Fruit fly (Drosophila melanogaster) whole organism, embryonic: Measurements from ENCODE around the gene Tomosyn.

Experiments
- Awh ChIP-seq: fragments of 200-800 bp; sonication (Bioruptor generic); IDR thresholded peaks from 2 replicates; pipeline ENCODE4, ENCODE4 v1.3.6; 2022; ENCODE audit warnings: missing biosample characterization, missing genetic modification characterization
- CG10209 ChIP-seq: fragments of 200-800 bp; sonication (Bioruptor generic); optimal IDR thresholded peaks from 3 replicates; lab custom pipeline; 2017; ENCODE audit warnings: missing biosample characterization, mild to moderate bottlenecking, missing genetic modification characterization, missing genetic modification reagents
- CG12942 ChIP-seq: fragments of 200-800 bp; sonication (Bioruptor generic); optimal IDR thresholded peaks from 3 replicates; lab custom pipeline; 2016; ENCODE audit warnings: missing biosample characterization, missing genetic modification characterization
- CG14050 ChIP-seq: fragments of 200-800 bp; sonication (Bioruptor generic); IDR thresholded peaks from 3 replicates; pipeline ENCODE4 v1.3.6; 2022; ENCODE audit warnings: missing biosample characterization, missing genetic modification characterization
- CG14710 ChIP-seq: fragments of 200-800 bp; sonication (Bioruptor generic); optimal IDR thresholded peaks from 3 replicates; lab custom pipeline; 2019; ENCODE audit warnings: missing biosample characterization, mild to moderate bottlenecking, missing genetic modification characterization, moderate library complexity
- CG15011 ChIP-seq: fragments of 200-800 bp; sonication (Bioruptor generic); optimal IDR thresholded peaks from 3 replicates; lab custom pipeline; 2018; ENCODE audit warnings: missing biosample characterization, mild to moderate bottlenecking, missing genetic modification characterization
- CG15073 ChIP-seq: fragments of 200-800 bp; sonication (Bioruptor generic); optimal IDR thresholded peaks from 2 replicates; lab custom pipeline; 2016; ENCODE audit warnings: missing biosample characterization, missing genetic modification characterization
- CG16779 ChIP-seq: fragments of 200-800 bp; sonication (Bioruptor generic); IDR thresholded peaks from 2 replicates; pipeline ENCODE4 v1.3.6; 2022; ENCODE audit warnings: missing biosample characterization, missing genetic modification characterization
- CG16813 ChIP-seq: fragments of 200-800 bp; sonication (Bioruptor generic); IDR thresholded peaks from 3 replicates; pipeline ENCODE4 v1.3.6; 2022; ENCODE audit warnings: missing biosample characterization, missing genetic modification characterization; ENCODE audit not compliant: partially characterized antibody
- CG17612 ChIP-seq: fragments of 200-800 bp; sonication (Bioruptor generic); IDR thresholded peaks from 2 replicates; pipeline ENCODE4 v1.3.6; 2022; ENCODE audit warnings: missing biosample characterization, missing genetic modification characterization
- CG2202 ChIP-seq: fragments of 200-800 bp; sonication (Bioruptor generic); optimal IDR thresholded peaks from 2 replicates; lab custom pipeline; 2018; ENCODE audit warnings: missing biosample characterization, mild to moderate bottlenecking, missing genetic modification characterization
- CG33557 ChIP-seq: fragments of 200-800 bp; sonication (Bioruptor generic); optimal IDR thresholded peaks from 2 replicates; lab custom pipeline; 2019; ENCODE audit warnings: missing biosample characterization, mild to moderate bottlenecking, missing genetic modification characterization, moderate library complexity
- CG3407 ChIP-seq: fragments of 200-800 bp; sonication (Bioruptor generic); optimal IDR thresholded peaks from 2 replicates; lab custom pipeline; 2018; ENCODE audit warnings: missing biosample characterization, mild to moderate bottlenecking, missing genetic modification characterization
- CG5953 ChIP-seq: fragments of 200-800 bp; sonication (Bioruptor generic); IDR thresholded peaks from 2 replicates; pipeline ENCODE4 v1.3.6; 2022; ENCODE audit warnings: missing biosample characterization, missing genetic modification characterization
- CG8359 ChIP-seq: fragments of 200-800 bp; sonication (Bioruptor generic); optimal IDR thresholded peaks from 2 replicates; lab custom pipeline; 2017; ENCODE audit warnings: missing biosample characterization, mild to moderate bottlenecking, missing genetic modification characterization, borderline replicate concordance
- CG9817 ChIP-seq: fragments of 200-800 bp; sonication (Bioruptor generic); optimal IDR thresholded peaks from 2 replicates; lab custom pipeline; 2018; ENCODE audit warnings: missing biosample characterization, mild to moderate bottlenecking, missing genetic modification characterization, moderate library complexity
- Deaf1 ChIP-seq: fragments of 200-800 bp; optimal IDR thresholded peaks from 3 replicates; lab custom pipeline; 2019; ENCODE audit warnings: missing biosample characterization, mild to moderate bottlenecking, missing genetic modification characterization, moderate library complexity
- Drgx ChIP-seq: fragments of 200-800 bp; sonication (Bioruptor generic); IDR thresholded peaks from 2 replicates; pipeline ENCODE4 v1.3.6; 2022; ENCODE audit warnings: missing biosample characterization, missing genetic modification characterization
- Fer3 ChIP-seq: fragments of 200-800 bp; sonication (Bioruptor generic); optimal IDR thresholded peaks from 2 replicates; lab custom pipeline; 2018; ENCODE audit warnings: missing biosample characterization, mild to moderate bottlenecking, missing genetic modification characterization, moderate library complexity
- HLH3B ChIP-seq: fragments of 200-800 bp; sonication (Bioruptor generic); IDR thresholded peaks from 2 replicates; pipeline ENCODE4 v1.3.6; 2022; ENCODE audit warnings: missing biosample characterization, missing genetic modification characterization
- HmgD ChIP-seq: fragments of 200-800 bp; sonication (Bioruptor generic); optimal IDR thresholded peaks from 3 replicates; lab custom pipeline; 2016; ENCODE audit warnings: missing biosample characterization, missing genetic modification characterization
- HmgZ ChIP-seq: fragments of 200-800 bp; sonication (Bioruptor generic); optimal IDR thresholded peaks from 2 replicates; lab custom pipeline; 2018; ENCODE audit warnings: missing biosample characterization, mild to moderate bottlenecking, missing genetic modification characterization
- MTF-1 ChIP-seq: fragments of 200-800 bp; sonication (Bioruptor generic); optimal IDR thresholded peaks from 2 replicates; lab custom pipeline; 2018; ENCODE audit warnings: missing biosample characterization, mild to moderate bottlenecking, missing genetic modification characterization, borderline replicate concordance
- Meics ChIP-seq: fragments of 200-800 bp; sonication (Bioruptor generic); optimal IDR thresholded peaks from 2 replicates; lab custom pipeline; 2017; ENCODE audit warnings: missing biosample characterization, mild to moderate bottlenecking, missing genetic modification characterization
- Opbp ChIP-seq: fragments of 200-800 bp; sonication (Bioruptor generic); IDR thresholded peaks from 3 replicates; pipeline ENCODE4 v1.3.6; 2022; ENCODE audit warnings: missing biosample characterization, missing genetic modification characterization; ENCODE audit not compliant: partially characterized antibody
- Sox102F ChIP-seq: fragments of 200-800 bp; sonication (Bioruptor generic); optimal IDR thresholded peaks from 2 replicates; lab custom pipeline; 2018; ENCODE audit warnings: missing biosample characterization, mild to moderate bottlenecking, missing genetic modification characterization, moderate library complexity
- Sry-β ChIP-seq: fragments of 200-800 bp; sonication (Bioruptor generic); optimal IDR thresholded peaks from 2 replicates; lab custom pipeline; 2018; ENCODE audit warnings: missing biosample characterization, mild to moderate bottlenecking, missing genetic modification characterization, moderate library complexity
- Ssrp ChIP-seq: fragments of 200-800 bp; sonication (Bioruptor generic); optimal IDR thresholded peaks from 2 replicates; lab custom pipeline; 2018; ENCODE audit warnings: missing biosample characterization, mild to moderate bottlenecking, missing genetic modification characterization, moderate library complexity
- cad ChIP-seq: fragments of >200 bp; optimal IDR thresholded peaks from 2 replicates; lab custom pipeline; 2017; ENCODE audit warnings: missing biosample characterization, missing genetic modification characterization
- caup ChIP-seq: fragments of 200-800 bp; sonication (Bioruptor generic); optimal IDR thresholded peaks from 3 replicates; lab custom pipeline; 2017; ENCODE audit warnings: missing biosample characterization, mild to moderate bottlenecking, missing genetic modification characterization, moderate library complexity; ENCODE audit not compliant: severe bottlenecking
- chinmo ChIP-seq: fragments of 200-800 bp; sonication (Bioruptor generic); IDR thresholded peaks from 4 replicates; pipeline ENCODE4 v1.3.6; 2022; ENCODE audit warnings: missing biosample characterization, missing genetic modification characterization; ENCODE audit not compliant: partially characterized antibody
- disco-r ChIP-seq: fragments of 200-800 bp; sonication (Bioruptor generic); optimal IDR thresholded peaks from 2 replicates; lab custom pipeline; 2016; ENCODE audit warnings: missing biosample characterization, missing genetic modification characterization
- dmrt11E ChIP-seq: fragments of 200-800 bp; sonication (Bioruptor generic); optimal IDR thresholded peaks from 3 replicates; lab custom pipeline; 2018; ENCODE audit warnings: missing biosample characterization, mild to moderate bottlenecking, missing genetic modification characterization, moderate library complexity
- gce ChIP-seq: fragments of 200-800 bp; sonication (Bioruptor generic); IDR thresholded peaks from 3 replicates; pipeline ENCODE4 v1.3.6; 2022; ENCODE audit warnings: missing biosample characterization, missing genetic modification characterization
- gsb ChIP-seq: fragments of 200-800 bp; sonication (Bioruptor generic); IDR thresholded peaks from 2 replicates; pipeline ENCODE4 v1.3.6; 2022; ENCODE audit warnings: missing biosample characterization, missing genetic modification characterization
- kah ChIP-seq: fragments of 200-800 bp; sonication (Bioruptor generic); optimal IDR thresholded peaks from 2 replicates; lab custom pipeline; 2018; ENCODE audit warnings: missing biosample characterization, mild to moderate bottlenecking, missing genetic modification characterization
- lmd ChIP-seq: fragments of 200-800 bp; sonication (Bioruptor generic); IDR thresholded peaks from 2 replicates; pipeline ENCODE4 v1.3.6; 2022; ENCODE audit warnings: missing biosample characterization, missing genetic modification characterization
- luna ChIP-seq: fragments of 200-800 bp; sonication (Bioruptor generic); optimal IDR thresholded peaks from 2 replicates; lab custom pipeline; 2016; ENCODE audit warnings: missing biosample characterization, missing genetic modification characterization
- nmo ChIP-seq: fragments of 200-800 bp; sonication (Bioruptor generic); optimal IDR thresholded peaks from 2 replicates; lab custom pipeline; 2018; ENCODE audit warnings: missing biosample characterization, mild to moderate bottlenecking, missing genetic modification characterization, moderate library complexity
- pnt ChIP-seq: fragments of 200-800 bp; sonication (Bioruptor generic); optimal IDR thresholded peaks from 3 replicates; lab custom pipeline; 2016; ENCODE audit warnings: missing biosample characterization, missing genetic modification characterization
- pros ChIP-seq: fragments of 200-800 bp; sonication (Bioruptor generic); optimal IDR thresholded peaks from 3 replicates; lab custom pipeline; 2019; ENCODE audit warnings: missing biosample characterization, mild to moderate bottlenecking, missing genetic modification characterization, moderate library complexity
- sd ChIP-seq: fragments of 200-800 bp; sonication (Bioruptor generic); optimal IDR thresholded peaks from 3 replicates; lab custom pipeline; 2018; ENCODE audit warnings: missing biosample characterization, mild to moderate bottlenecking, missing genetic modification characterization, moderate library complexity
- sens ChIP-seq: fragments of 200-800 bp; sonication (Bioruptor generic); peaks from one replicate; lab custom pipeline; 2016; ENCODE audit warnings: missing biosample characterization, missing genetic modification characterization
- slou ChIP-seq: fragments of 200-800 bp; sonication (Bioruptor generic); optimal IDR thresholded peaks from 3 replicates; lab custom pipeline; 2016; ENCODE audit warnings: missing biosample characterization, missing genetic modification characterization
- slp2 ChIP-seq: fragments of 200-800 bp; sonication (Bioruptor generic); optimal IDR thresholded peaks from 2 replicates; lab custom pipeline; 2016; ENCODE audit warnings: missing biosample characterization, missing genetic modification characterization
- sna ChIP-seq: fragments of 200-800 bp; sonication (Bioruptor generic); IDR thresholded peaks from 2 replicates; pipeline ENCODE4 v1.3.6; 2022; ENCODE audit warnings: missing biosample characterization, missing genetic modification characterization; ENCODE audit not compliant: partially characterized antibody
- ssp ChIP-seq: fragments of 200-800 bp; sonication (Bioruptor generic); IDR thresholded peaks from 2 replicates; pipeline ENCODE4 v1.3.6; 2022; ENCODE audit warnings: missing biosample characterization, missing genetic modification characterization
- tio ChIP-seq: fragments of 200-800 bp; sonication (Bioruptor generic); optimal IDR thresholded peaks from 2 replicates; lab custom pipeline; 2017; ENCODE audit warnings: missing biosample characterization, missing genetic modification characterization, inconsistent platforms
- trh ChIP-seq: fragments of 200-800 bp; sonication (Bioruptor generic); optimal IDR thresholded peaks from 2 replicates; lab custom pipeline; 2016; ENCODE audit warnings: missing biosample characterization, missing genetic modification characterization
- vnd ChIP-seq: fragments of 200-800 bp; sonication (Bioruptor generic); IDR thresholded peaks from 3 replicates; pipeline ENCODE4 v1.3.6; 2022; ENCODE audit warnings: missing biosample characterization, missing genetic modification characterization; ENCODE audit not compliant: partially characterized antibody

Tomosyn gene

DNA sequence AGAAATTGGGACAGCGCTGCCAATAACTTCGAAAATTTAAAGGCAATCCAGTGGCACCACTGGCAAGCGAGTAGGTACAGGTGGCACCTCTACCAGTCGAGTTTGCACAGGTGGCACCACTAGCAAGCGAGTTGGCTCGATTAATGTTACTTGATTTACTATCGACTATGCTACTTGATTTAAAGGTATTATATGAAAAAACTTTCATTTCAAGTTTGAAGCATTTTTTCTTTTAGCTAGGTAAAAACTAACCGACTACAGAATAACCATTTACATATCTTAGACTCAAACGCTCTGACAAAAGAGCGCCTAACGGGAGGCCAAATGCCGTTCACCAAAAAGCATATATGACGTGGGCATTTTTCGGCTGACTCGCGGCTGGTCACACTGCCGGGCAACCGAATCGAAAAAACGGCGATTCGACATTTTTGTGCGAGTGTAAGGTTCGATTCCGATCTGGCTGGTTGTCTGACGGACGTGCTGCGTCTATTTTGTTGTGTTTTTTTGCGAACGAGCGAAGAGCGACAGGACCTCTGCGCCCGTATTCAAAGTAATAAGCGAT lies 27.7 kb downstream of the Tomosyn start, which contains the start of gene Tis11 (continued):
- no peak for TF ChIP-seq CG9817
- no peak for TF ChIP-seq luna (GFP tag; lab: Kevin White, UChicago)
- peak; percentile 25 for TF ChIP-seq cad
- peak; percentile 58 for TF ChIP-seq Deaf1 (tag; lab: Kevin White, UChicago)
- peak; percentile 25 for TF ChIP-seq Meics (GFP tag; lab: Kevin White, UChicago)
- peak; percentile 20 for TF ChIP-seq sd (tag; lab: Kevin White, UChicago)
- no peak for TF ChIP-seq pros
- no peak for TF ChIP-seq CG15011 (GFP tag; lab: Kevin White, UChicago)
- TF ChIP-seq CG33557 (GFP tag; lab: Kevin White, UChicago) = no peak
- TF ChIP-seq pnt (GFP tag; lab: Kevin White, UChicago) = no peak
- TF ChIP-seq CG16779 (GFP tag; lab: Robert Waterston, UW) = no peak
- no peak for TF ChIP-seq CG14050 (GFP tag; lab: Robert Waterston, UW)
- TF ChIP-seq CG12942 = no peak
- TF ChIP-seq gce (GFP tag; lab: Robert Waterston, UW) = no peak
- peak; percentile 80 for TF ChIP-seq sens
- TF ChIP-seq caup = no peak
- TF ChIP-seq HLH3B (GFP tag; lab: Robert Waterston, UW) = no peak
- no peak for TF ChIP-seq Sry-β (GFP tag; lab: Kevin White, UChicago)
- no peak for TF ChIP-seq slou (GFP tag; lab: Kevin White, UChicago)
- TF ChIP-seq CG15073 (GFP tag; lab: Kevin White, UChicago) = no peak
- peak; percentile 45 for TF ChIP-seq MTF-1 (GFP tag; lab: Kevin White, UChicago)
- TF ChIP-seq Opbp (GFP tag; lab: Robert Waterston, UW) = no peak
- TF ChIP-seq CG14710 (tag; lab: Kevin White, UChicago) = peak; percentile 63
- peak; percentile 27 for TF ChIP-seq nmo (GFP tag; lab: Kevin White, UChicago)
- no peak; the same call in 1 of the 2 replicates for TF ChIP-seq CG5953 (GFP tag; lab: Robert Waterston, UW)
- TF ChIP-seq chinmo (GFP tag; lab: Robert Waterston, UW) = 0 out of 4 replicates have a peak, but pooled peaks have one; percentile 31
- TF ChIP-seq disco-r (GFP tag; lab: Kevin White, UChicago) = no peak
- peak; percentile 62 for TF ChIP-seq HmgD (GFP tag; lab: Kevin White, UChicago)
- TF ChIP-seq Ssrp (tag; lab: Kevin White, UChicago) = no peak
- TF ChIP-seq CG10209 (GFP tag; lab: Kevin White, UChicago) = peak; percentile 9
- TF ChIP-seq gsb = no peak
- no peak for TF ChIP-seq CG2202 (tag; lab: Kevin White, UChicago)
- no peak for TF ChIP-seq slp2 (GFP tag; lab: Kevin White, UChicago)
- no peak for TF ChIP-seq CG8359 (GFP tag; lab: Kevin White, UChicago)
- no peak for TF ChIP-seq dmrt11E (tag; lab: Kevin White, UChicago)
- no peak for TF ChIP-seq tio
- peak; percentile 26; the same call in 1 of the 2 replicates for TF ChIP-seq sna (GFP tag; lab: Robert Waterston, UW)
- no peak for TF ChIP-seq CG17612 (GFP tag; lab: Robert Waterston, UW)
- TF ChIP-seq kah (GFP tag; lab: Kevin White, UChicago) = no peak
- no peak for TF ChIP-seq ssp (GFP tag; lab: Robert Waterston, UW)
- TF ChIP-seq lmd = no peak
- TF ChIP-seq Awh (GFP tag; lab: Robert Waterston, UW) = no peak
- TF ChIP-seq Sox102F = no peak
- TF ChIP-seq trh (GFP tag; lab: Kevin White, UChicago) = no peak
- no peak for TF ChIP-seq vnd (GFP tag; lab: Robert Waterston, UW)
- TF ChIP-seq CG3407 = no peak
- TF ChIP-seq Fer3 (tag; lab: Kevin White, UChicago) = no peak
- peak; percentile 12 for TF ChIP-seq HmgZ (tag; lab: Kevin White, UChicago)
- no peak for TF ChIP-seq Drgx
- no peak for TF ChIP-seq CG16813
